Worm (Caenorhabditis elegans): ENCODE data around the gene R08A2.5.
"Not testable (repeated sequence)": the region's sequence is repeated elsewhere in the genome, so short reads cannot be mapped to it uniquely, and the experiment has no call there.

Gene R08A2.5

ce11 chrV:14746975-14747374 is 34.6 kb downstream of the R08A2.5 start:
- TF ChIP-seq T23F11.4 (GFP tag; optimal IDR thresholded peaks at IDR 0.05) (no peak), fkh-10 (GFP tag; optimal IDR thresholded peaks at IDR 0.05) (no peak), ceh-14 (tag; optimal IDR thresholded peaks at IDR 0.05) (no peak), ceh-34 (tag; optimal IDR thresholded peaks at IDR 0.05) (no peak), elt-4 (tag; optimal IDR thresholded peaks at IDR 0.05) (no peak), F13H6.1 (tag; optimal IDR thresholded peaks at IDR 0.05) (no peak), fax-1 (tag; optimal IDR thresholded peaks at IDR 0.05) (no peak), pha-4 (tag; optimal IDR thresholded peaks at IDR 0.05) (no peak), ttx-3 (tag; optimal IDR thresholded peaks at IDR 0.05) (no peak), pat-9 (tag; optimal IDR thresholded peaks at IDR 0.05) (no peak), ref-2 (tag; optimal IDR thresholded peaks at IDR 0.05) (no peak), pha-2 (tag; optimal IDR thresholded peaks at IDR 0.05) (no peak), pqm-1 (tag; optimal IDR thresholded peaks at IDR 0.05) (no peak), zip-5 (tag; optimal IDR thresholded peaks at IDR 0.05) (no peak), ets-4 (tag; optimal IDR thresholded peaks at IDR 0.05) (no peak)

- TF ChIP-seq hlh-6 (tag; optimal IDR thresholded peaks at IDR 0.05) (no peak), fax-1 (tag; optimal IDR thresholded peaks at IDR 0.05) (no peak), ceh-9 (tag; optimal IDR thresholded peaks at IDR 0.05) (no peak), ceh-19 (GFP tag; optimal IDR thresholded peaks at IDR 0.05) (no peak), sdc-2 (tag; optimal IDR thresholded peaks at IDR 0.05) (no peak), elt-4 (tag; optimal IDR thresholded peaks at IDR 0.05) (no peak), unc-86 (tag; optimal IDR thresholded peaks at IDR 0.05) (no peak), unc-42 (tag; optimal IDR thresholded peaks at IDR 0.05) (no peak), nhr-11 (tag; optimal IDR thresholded peaks at IDR 0.05) (no peak)
Measured at ce11 chrV:14748608-14749137, 36.3 kb downstream of the R08A2.5 start, which contains the start of the genes lipl-8 and Y50E8A.22. TSS of gene lipl-8 (minus strand) at chrV:14748708. TSS of gene Y50E8A.22 (minus strand) at chrV:14749087.

- not testable (repeated sequence) for TF ChIP-seq pha-2 (tag; optimal IDR thresholded peaks at IDR 0.05); hlh-15 (tag; optimal IDR thresholded peaks at IDR 0.05); ceh-6 (GFP tag; optimal IDR thresholded peaks at IDR 0.05)
Measured at ce11 chrV:14750357-14750756, 37.9 kb downstream of the R08A2.5 start, which contains the start of gene nspa-10. TSS of gene nspa-10 (minus strand) at chrV:14750457.

- no peak for TF ChIP-seq ama-1 (optimal IDR thresholded peaks at IDR 0.05)
- TF ChIP-seq hlh-13 (GFP tag; optimal IDR thresholded peaks at IDR 0.05): no peak
- no peak for TF ChIP-seq hlh-30 (tag; optimal IDR thresholded peaks at IDR 0.05; ENCODE audit: insufficient read depth)
- no peak for TF ChIP-seq rnt-1 (tag; optimal IDR thresholded peaks at IDR 0.05)
- TF ChIP-seq unc-42 (tag; optimal IDR thresholded peaks at IDR 0.05): no peak
- TF ChIP-seq hlh-8 (tag; optimal IDR thresholded peaks at IDR 0.05): no peak
- no peak for TF ChIP-seq C08G9.2 (tag; optimal IDR thresholded peaks at IDR 0.05)
- TF ChIP-seq ttx-3 (tag; optimal IDR thresholded peaks at IDR 0.05): no peak
- TF ChIP-seq ceh-18 (tag; optimal IDR thresholded peaks at IDR 0.05): no peak
- TF ChIP-seq pha-2 (tag; optimal IDR thresholded peaks at IDR 0.05): no peak
- TF ChIP-seq elt-2 (tag; optimal IDR thresholded peaks at IDR 0.05): no peak
- no peak for TF ChIP-seq zip-5 (tag; optimal IDR thresholded peaks at IDR 0.05)
- no peak for TF ChIP-seq ceh-31 (tag; optimal IDR thresholded peaks at IDR 0.05)
Measured at ce11 chrV:14762563-14762962, 50.1 kb downstream of the R08A2.5 start.

ce11 chrV:14763582-14763981 is 51.2 kb downstream of the R08A2.5 start:
- TF ChIP-seq lin-11 (tag; optimal IDR thresholded peaks at IDR 0.05): no peak
- TF ChIP-seq ceh-18 (tag; optimal IDR thresholded peaks at IDR 0.05): no peak
- no peak for TF ChIP-seq pat-9 (tag; optimal IDR thresholded peaks at IDR 0.05)
- TF ChIP-seq fkh-10 (GFP tag; optimal IDR thresholded peaks at IDR 0.05): no peak
- TF ChIP-seq pha-2 (tag; optimal IDR thresholded peaks at IDR 0.05): no peak
- no peak for TF ChIP-seq C08G9.2 (tag; optimal IDR thresholded peaks at IDR 0.05)
- no peak for TF ChIP-seq ama-1 (optimal IDR thresholded peaks at IDR 0.05)
- TF ChIP-seq T23F11.4 (GFP tag; optimal IDR thresholded peaks at IDR 0.05): no peak
- no peak for TF ChIP-seq rnt-1 (tag; optimal IDR thresholded peaks at IDR 0.05)
- TF ChIP-seq sox-2 (GFP tag; IDR thresholded peaks at IDR 0.05): no peak
- TF ChIP-seq hlh-30 (tag; optimal IDR thresholded peaks at IDR 0.05; ENCODE audit: insufficient read depth): no peak
- no peak for TF ChIP-seq ceh-14 (tag; optimal IDR thresholded peaks at IDR 0.05)
- TF ChIP-seq ceh-34 (tag; optimal IDR thresholded peaks at IDR 0.05): no peak
- no peak for TF ChIP-seq unc-3 (GFP tag; conservative IDR thresholded peaks at IDR 0.05)
- TF ChIP-seq unc-3 (tag; optimal IDR thresholded peaks at IDR 0.05): no peak
- TF ChIP-seq nhr-11 (tag; optimal IDR thresholded peaks at IDR 0.05): no peak
- TF ChIP-seq dve-1 (tag; optimal IDR thresholded peaks at IDR 0.05): no peak
